Worm (Caenorhabditis elegans) whole organism, L4 larva: ENCODE results near the gene Y75B7AL.2.

Experiments
- D1046.2 ChIP-seq: fragments of 200-800 bp; sonication (Bioruptor generic); IDR thresholded peaks from 2 replicates; pipeline ENCODE4 v1.3.6; 2022; ENCODE audit warnings: missing genetic modification characterization, missing compliant biosample characterization
- F10B5.3 ChIP-seq: sonication (generic microtip); optimal IDR thresholded peaks from 2 replicates; lab custom pipeline; 2016; ENCODE audit warnings: mild to moderate bottlenecking, missing genetic modification characterization, missing compliant biosample characterization
- F37D6.2 ChIP-seq: sonication (generic microtip); optimal IDR thresholded peaks from 2 replicates; lab custom pipeline; 2016; ENCODE audit warnings: mild to moderate bottlenecking, missing genetic modification characterization, missing compliant biosample characterization
- F49E8.2 ChIP-seq: sonication (generic microtip); optimal IDR thresholded peaks from 2 replicates; lab custom pipeline; 2016; ENCODE audit warnings: missing compliant biosample characterization, mild to moderate bottlenecking, missing genetic modification characterization, borderline replicate concordance
- T26A8.4 ChIP-seq: fragments of 200-800 bp; sonication (Bioruptor generic); IDR thresholded peaks from 2 replicates; pipeline ENCODE4 v1.3.6; 2022; ENCODE audit warnings: missing genetic modification characterization, missing compliant biosample characterization
- Y5F2A.4 ChIP-seq: fragments of 200-800 bp; sonication (Bioruptor generic); optimal IDR thresholded peaks from 2 replicates; lab custom pipeline; 2018; ENCODE audit warnings: mild to moderate bottlenecking, missing genetic modification characterization, missing compliant biosample characterization
- Y75B8A.6 ChIP-seq: fragments of 200-800 bp; sonication (Bioruptor generic); IDR thresholded peaks from 2 replicates; pipeline ENCODE4 v1.3.6; 2022; ENCODE audit warnings: missing genetic modification reagents, missing genetic modification characterization, missing compliant biosample characterization
- ZK337.2 ChIP-seq: fragments of 200-800 bp; sonication (Bioruptor generic); IDR thresholded peaks from 2 replicates; pipeline ENCODE4 v1.3.6; 2022; ENCODE audit warnings: missing genetic modification reagents, missing genetic modification characterization, missing compliant biosample characterization
- aha-1 ChIP-seq: fragments of 150-350 bp; peaks from one replicate; lab custom pipeline; 2014; ENCODE audit warnings: missing biosample characterization, missing genetic modification characterization
- aly-2 ChIP-seq: sonication (generic microtip); optimal IDR thresholded peaks from 2 replicates; lab custom pipeline; 2018; ENCODE audit warnings: missing biosample characterization, missing genetic modification characterization
- ama-1 ChIP-seq: fragments of 150-350 bp; optimal IDR thresholded peaks from 2 replicates; lab custom pipeline; 2014; ENCODE audit warnings: inconsistent platforms, mixed read lengths
- ceh-32 ChIP-seq: sonication (generic microtip); optimal IDR thresholded peaks from 2 replicates; lab custom pipeline; 2016; ENCODE audit warnings: mild to moderate bottlenecking, missing genetic modification characterization, missing compliant biosample characterization; ENCODE audit not compliant: poor library complexity
- ceh-62 ChIP-seq: sonication (generic microtip); optimal IDR thresholded peaks from 2 replicates; lab custom pipeline; 2017; ENCODE audit warnings: missing biosample characterization, missing genetic modification characterization
- ceh-82 ChIP-seq: sonication (generic microtip); optimal IDR thresholded peaks from 2 replicates; lab custom pipeline; 2017; ENCODE audit warnings: missing biosample characterization, missing genetic modification characterization
- ctbp-1 ChIP-seq: fragments of 200-800 bp; sonication (Bioruptor generic); IDR thresholded peaks from 2 replicates; pipeline ENCODE4 v1.3.6; 2022; ENCODE audit warnings: missing genetic modification reagents, missing genetic modification characterization, missing compliant biosample characterization
- daf-16 ChIP-seq, 3 experiments: sonication (generic microtip); optimal IDR thresholded peaks; 2 replicates each; lab custom pipeline; 2016 to 2017; ENCODE audit warnings: missing genetic modification characterization in 3 of 3, missing genetic modification reagents in 3 of 3, mild to moderate bottlenecking in 2 of 3, missing compliant biosample characterization in 2 of 3, missing biosample characterization in 1 of 3, moderate library complexity in 1 of 3
- daf-19 ChIP-seq: fragments of 200-800 bp; sonication (Bioruptor generic); conservative IDR thresholded peaks from 2 replicates; pipeline ENCODE4 v1.3.6; 2022; ENCODE audit warnings: missing genetic modification characterization, missing compliant biosample characterization
- daf-8 ChIP-seq: fragments of 200-800 bp; sonication (Bioruptor generic); IDR thresholded peaks from 2 replicates; pipeline ENCODE4 v1.3.6; 2022; ENCODE audit warnings: missing genetic modification characterization, missing compliant biosample characterization
- dmd-6 ChIP-seq: fragments of 200-800 bp; sonication (Bioruptor generic); IDR thresholded peaks from 2 replicates; pipeline ENCODE4 v1.3.6; 2022; ENCODE audit warnings: missing genetic modification reagents, missing genetic modification characterization, missing compliant biosample characterization
- dve-1 ChIP-seq: sonication (generic microtip); optimal IDR thresholded peaks from 2 replicates; lab custom pipeline; 2017; ENCODE audit warnings: antibody characterized with exemption, mild to moderate bottlenecking, missing genetic modification characterization, missing compliant biosample characterization; ENCODE audit not compliant: insufficient read depth
- hlh-11 ChIP-seq: fragments of 200-800 bp; sonication (Bioruptor generic); optimal IDR thresholded peaks from 2 replicates; lab custom pipeline; 2018; ENCODE audit warnings: mild to moderate bottlenecking, missing genetic modification characterization, missing compliant biosample characterization
- jun-1 ChIP-seq: fragments of 150-350 bp; optimal IDR thresholded peaks from 2 replicates; lab custom pipeline; 2014; ENCODE audit warnings: missing biosample characterization, missing genetic modification reagents, missing genetic modification characterization
- lin-1 ChIP-seq: fragments of 200-800 bp; sonication (Bioruptor generic); IDR thresholded peaks from 2 replicates; pipeline ENCODE4 v1.3.6; 2022; ENCODE audit warnings: missing genetic modification reagents, missing genetic modification characterization, missing compliant biosample characterization
- lin-38 ChIP-seq: fragments of 200-800 bp; sonication (Bioruptor generic); IDR thresholded peaks from 2 replicates; pipeline ENCODE4 v1.3.6; 2022; ENCODE audit warnings: missing genetic modification reagents, missing genetic modification characterization, missing compliant biosample characterization
- lin-39 ChIP-seq: fragments of 150-350 bp; optimal IDR thresholded peaks from 2 replicates; lab custom pipeline; 2014; ENCODE audit warnings: missing biosample characterization, missing genetic modification reagents, missing genetic modification characterization
- madf-5 ChIP-seq, 2 experiments: fragments of 200-800 bp; sonication (Bioruptor generic); IDR thresholded peaks; 2 replicates each; pipeline ENCODE4 v1.3.6; 2022; ENCODE audit warnings: missing compliant biosample characterization in 2 of 2, missing genetic modification characterization in 2 of 2
- mdl-1 ChIP-seq, 2 experiments: fragments of 150-350 bp in 1 of 2; sonication (generic microtip) in 1 of 2; optimal IDR thresholded peaks; 2 replicates each; lab custom pipeline; 2014 to 2017; ENCODE audit warnings: missing biosample characterization in 2 of 2, missing genetic modification characterization in 2 of 2
- mes-2 ChIP-seq: sonication (generic microtip); optimal IDR thresholded peaks from 2 replicates; lab custom pipeline; 2016; ENCODE audit warnings: missing genotype, mild to moderate bottlenecking, missing genetic modification characterization, missing compliant biosample characterization; ENCODE audit not compliant: poor library complexity, severe bottlenecking
- nhr-11 ChIP-seq: fragments of 150-350 bp; optimal IDR thresholded peaks from 2 replicates; lab custom pipeline; 2014; ENCODE audit warnings: missing biosample characterization, missing genetic modification characterization
- nhr-237 ChIP-seq: sonication (generic microtip); optimal IDR thresholded peaks from 2 replicates; lab custom pipeline; 2017; ENCODE audit warnings: missing biosample characterization, missing genetic modification characterization
- nhr-28 ChIP-seq: fragments of 150-350 bp; optimal IDR thresholded peaks from 2 replicates; lab custom pipeline; 2014; ENCODE audit warnings: missing biosample characterization, missing genetic modification characterization
- nhr-42 ChIP-seq: fragments of 200-800 bp; sonication (Bioruptor generic); IDR thresholded peaks from 2 replicates; pipeline ENCODE4 v1.3.6; 2022; ENCODE audit warnings: missing genetic modification characterization, missing compliant biosample characterization
- nhr-48 ChIP-seq: sonication (generic microtip); optimal IDR thresholded peaks from 2 replicates; lab custom pipeline; 2016; ENCODE audit warnings: mild to moderate bottlenecking, missing genetic modification characterization, missing compliant biosample characterization
- nhr-6 ChIP-seq: fragments of 150-350 bp; optimal IDR thresholded peaks from 2 replicates; lab custom pipeline; 2014; ENCODE audit warnings: missing biosample characterization, missing genetic modification characterization
- php-3 ChIP-seq: fragments of 200-800 bp; sonication (Bioruptor generic); IDR thresholded peaks from 2 replicates; pipeline ENCODE4 v1.3.6; 2022; ENCODE audit warnings: missing genetic modification reagents, missing genetic modification characterization, missing compliant biosample characterization
- pqm-1 ChIP-seq: sonication (generic microtip); optimal IDR thresholded peaks from 2 replicates; lab custom pipeline; 2017; ENCODE audit warnings: missing biosample characterization, missing genetic modification characterization
- snpc-1.2 ChIP-seq: fragments of 200-800 bp; sonication (Bioruptor generic); IDR thresholded peaks from 2 replicates; pipeline ENCODE4 v1.3.6; 2022; ENCODE audit warnings: missing genetic modification reagents, missing genetic modification characterization, missing compliant biosample characterization
- spr-1 ChIP-seq: sonication (generic microtip); optimal IDR thresholded peaks from 2 replicates; lab custom pipeline; 2016; ENCODE audit warnings: mild to moderate bottlenecking, missing genetic modification characterization, missing compliant biosample characterization
- tra-1 ChIP-seq: fragments of 200-800 bp; sonication (Bioruptor generic); IDR thresholded peaks from 2 replicates; pipeline ENCODE4 v1.3.6; 2022; ENCODE audit warnings: missing genetic modification reagents, missing genetic modification characterization, missing compliant biosample characterization
- unc-39 ChIP-seq: sonication (generic microtip); optimal IDR thresholded peaks from 2 replicates; lab custom pipeline; 2017; ENCODE audit warnings: missing biosample characterization, missing genetic modification characterization
- unc-62 ChIP-seq, 3 experiments: fragments of 150-350 bp in 1 of 3; sonication (generic microtip); optimal IDR thresholded peaks in 2 of 3; peaks in 1 of 3; 1 replicate in 1 of 3; 2 replicates in 2 of 3; lab custom pipeline; 2014 to 2017; ENCODE audit warnings: missing biosample characterization in 3 of 3, missing genetic modification characterization in 3 of 3, missing genetic modification reagents in 3 of 3, missing genotype in 1 of 3
- zip-2 ChIP-seq: fragments of 150-350 bp; optimal IDR thresholded peaks from 2 replicates; lab custom pipeline; 2014; ENCODE audit warnings: missing biosample characterization, missing genetic modification characterization
- ztf-11 ChIP-seq: fragments of 150-350 bp; optimal IDR thresholded peaks from 2 replicates; lab custom pipeline; 2014; ENCODE audit warnings: missing biosample characterization, missing genetic modification characterization

The Y75B7AL.2 gene

DNA sequence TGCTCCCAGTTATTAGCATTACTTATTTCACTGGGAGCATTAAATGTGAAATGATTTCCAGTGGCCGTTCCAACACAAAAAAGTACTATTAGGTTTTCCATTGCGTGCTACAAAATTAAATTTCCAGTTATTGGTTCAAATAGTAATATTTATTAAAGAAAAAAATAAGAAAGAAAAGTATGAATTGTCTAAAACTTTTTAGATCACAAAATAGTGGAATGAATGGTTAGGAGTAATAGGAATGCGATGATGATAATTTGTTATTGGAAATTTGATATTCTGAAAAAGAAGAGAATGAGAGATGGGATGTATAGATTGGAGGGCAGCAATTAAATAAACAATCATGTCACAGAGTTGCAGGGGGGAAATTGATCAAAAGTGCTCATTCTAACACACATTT lies at the start of gene Y75B7AL.2:
Gene Y75B7AL.2 (minus strand): TSS at position 101 of the 400 bp plus-strand sequence.
- TF ChIP-seq ceh-32 (tag; lab: Kevin White, UChicago) = no peak
- TF ChIP-seq aha-1 (tag; lab: Kevin White, UChicago) = peak; percentile 36
- TF ChIP-seq unc-62 (GFP tag; optimal IDR thresholded peaks at IDR 0.05 in 1 of 2; lab: Kevin White, UChicago) = no peak
- TF ChIP-seq unc-62 (tag; optimal IDR thresholded peaks at IDR 0.05; lab: Kevin White, UChicago) = no peak
- no peak for TF ChIP-seq snpc-1.2

ce11 chrV:1392900-1393299 lies 34.9 kb upstream of the Y75B7AL.2 start, which contains the start of gene Y75B7AR.1:
Gene Y75B7AR.1, minus strand, starts transcription at chrV:1393000.
- no peak for TF ChIP-seq spr-1 (tag; lab: Kevin White, UChicago)
- peak in 1 of 2 experiments; percentile 14 for TF ChIP-seq unc-62 (GFP tag; optimal IDR thresholded peaks at IDR 0.05 in 1 of 2; lab: Kevin White, UChicago)
- no peak for TF ChIP-seq unc-62 (tag; optimal IDR thresholded peaks at IDR 0.05; lab: Kevin White, UChicago)
- no peak for TF ChIP-seq ctbp-1 (GFP tag; lab: Robert Waterston, UW)
- TF ChIP-seq unc-39 (tag; lab: Kevin White, UChicago) = no peak
- TF ChIP-seq madf-5 (GFP tag; IDR thresholded peaks at IDR 0.05; lab: Robert Waterston, UW) = no peak
- TF ChIP-seq lin-39 = no peak
- TF ChIP-seq php-3 (GFP tag; lab: Robert Waterston, UW) = no peak
- no peak for TF ChIP-seq daf-8 (GFP tag; lab: Robert Waterston, UW)
- no peak for TF ChIP-seq daf-19 (GFP tag; lab: Robert Waterston, UW)
- peak; percentile 75 for TF ChIP-seq aha-1 (tag; lab: Kevin White, UChicago)
- TF ChIP-seq nhr-237 (tag; lab: Kevin White, UChicago) = no peak
- TF ChIP-seq T26A8.4 = no peak
- no peak for TF ChIP-seq ceh-62 (tag; lab: Kevin White, UChicago)
- no peak for TF ChIP-seq zip-2 (tag; lab: Kevin White, UChicago)
- no peak for TF ChIP-seq ceh-82 (tag; lab: Kevin White, UChicago)
- no peak for TF ChIP-seq Y75B8A.6 (GFP tag; lab: Robert Waterston, UW)

ce11 chrV:1390415-1390814 lies 32.5 kb upstream of the Y75B7AL.2 start:
- no peak for TF ChIP-seq jun-1 (tag; lab: Kevin White, UChicago)
- no peak for TF ChIP-seq lin-38 (GFP tag; lab: Robert Waterston, UW)
- TF ChIP-seq daf-16 (GFP tag; optimal IDR thresholded peaks at IDR 0.05; lab: Kevin White, UChicago) = no peak
- no peak for TF ChIP-seq daf-16 (tag; optimal IDR thresholded peaks at IDR 0.05; lab: Kevin White, UChicago)
- no peak for TF ChIP-seq ama-1 (lab: Kevin White, UChicago)
- TF ChIP-seq tra-1 (GFP tag; lab: Robert Waterston, UW) = no peak
- TF ChIP-seq ztf-11 (tag; lab: Kevin White, UChicago) = no peak
- no peak for TF ChIP-seq nhr-48
- TF ChIP-seq nhr-11 (tag; lab: Kevin White, UChicago) = no peak
- TF ChIP-seq nhr-42 = no peak
- TF ChIP-seq Y5F2A.4 (GFP tag; lab: Kevin White, UChicago) = no peak
- no peak for TF ChIP-seq mdl-1 (tag; optimal IDR thresholded peaks at IDR 0.05; lab: Kevin White, UChicago)
- no peak for TF ChIP-seq F49E8.2 (tag; lab: Kevin White, UChicago)
- TF ChIP-seq D1046.2 (GFP tag; lab: Robert Waterston, UW) = no peak
- no peak for TF ChIP-seq ZK337.2 (GFP tag; lab: Robert Waterston, UW)
- no peak for TF ChIP-seq F37D6.2 (tag; lab: Kevin White, UChicago)
- no peak for TF ChIP-seq aly-2 (tag; lab: Kevin White, UChicago)
- no peak for TF ChIP-seq F10B5.3 (tag; lab: Kevin White, UChicago)
- TF ChIP-seq daf-8 (GFP tag; lab: Robert Waterston, UW) = no peak
- no peak for TF ChIP-seq spr-1 (tag; lab: Kevin White, UChicago)

- no peak for TF ChIP-seq daf-16 (GFP tag; optimal IDR thresholded peaks at IDR 0.05; lab: Kevin White, UChicago)
- TF ChIP-seq daf-16 (tag; optimal IDR thresholded peaks at IDR 0.05; lab: Kevin White, UChicago) = peak; percentile 54
- peak; percentile 6 for TF ChIP-seq hlh-11 (tag; lab: Kevin White, UChicago)
- peak; percentile 33 for TF ChIP-seq dve-1 (tag; lab: Kevin White, UChicago)
- no peak for TF ChIP-seq spr-1 (tag; lab: Kevin White, UChicago)
- 0 out of 2 replicates have a peak, but pooled peaks have one; percentile 36 for TF ChIP-seq dmd-6 (GFP tag; lab: Robert Waterston, UW)
- TF ChIP-seq nhr-28 (tag; lab: Kevin White, UChicago) = peak; percentile 68
- peak; percentile 82 for TF ChIP-seq php-3 (GFP tag; lab: Robert Waterston, UW)
- peak; percentile 42 for TF ChIP-seq aha-1 (tag; lab: Kevin White, UChicago)
- TF ChIP-seq lin-1 = no peak
- peak; percentile 83 for TF ChIP-seq pqm-1
- TF ChIP-seq nhr-6 = no peak
- no peak for TF ChIP-seq madf-5 (GFP tag; IDR thresholded peaks at IDR 0.05; lab: Robert Waterston, UW)
- no peak for TF ChIP-seq mes-2 (tag; lab: Kevin White, UChicago)
- TF ChIP-seq, all 104 proteins: peak for 8
Observed at ce11 chrV:1389838-1390237, 31.9 kb upstream of the Y75B7AL.2 start.
